Fruit fly (Drosophila melanogaster) whole organism: ENCODE data around the gene Gyc89Db.

Experiments
- CG8478 ChIP-seq: fragments of >200 bp; optimal IDR thresholded peaks from 2 replicates; lab custom pipeline; 2018; ENCODE audit warnings: inconsistent platforms
- psq ChIP-seq: fragments of >200 bp; optimal IDR thresholded peaks from 2 replicates; lab custom pipeline; 2017
- usp ChIP-seq: fragments of >200 bp; optimal IDR thresholded peaks from 2 replicates; lab custom pipeline; 2017; ENCODE audit warnings: missing biosample characterization, missing genetic modification characterization, mixed read lengths

DNA sequence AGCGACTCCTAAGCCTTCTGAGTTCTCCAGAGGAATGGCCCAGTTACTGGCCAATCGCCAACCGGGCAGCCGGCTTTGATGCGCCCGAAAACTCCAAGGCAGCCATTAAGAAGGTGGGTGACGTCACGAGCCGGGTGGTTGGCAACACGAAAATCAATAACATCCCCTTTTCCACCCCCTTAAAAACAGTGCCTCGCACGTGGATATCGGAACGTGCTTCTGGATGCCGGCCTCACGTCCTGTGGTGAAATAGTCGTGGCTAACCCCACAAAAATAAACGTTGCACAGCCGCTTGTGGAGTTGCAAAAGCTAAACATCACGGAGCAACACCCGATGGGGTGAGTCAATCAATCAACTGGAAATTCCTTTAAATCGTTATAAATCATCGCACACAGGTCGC, 20.3 kb upstream of the Gyc89Db start:
- TF ChIP-seq psq (lab: Kevin White, UChicago) (no peak), usp (GFP tag; lab: Kevin White, UChicago) (no peak), CG8478 (lab: Kevin White, UChicago) (no peak)
